Worm (Caenorhabditis elegans) whole organism, late embryonic: ENCODE measurements around the gene C05G5.1.

ENCODE experiments used
- ahr-1 ChIP-seq: sonication (generic microtip); optimal IDR thresholded peaks from 2 replicates; lab custom pipeline; 2016; ENCODE audit warnings: missing genetic modification characterization, missing compliant biosample characterization
- ama-1 ChIP-seq: fragments of 150-350 bp; optimal IDR thresholded peaks from 2 replicates; lab custom pipeline; 2014
- ceh-14 ChIP-seq: sonication (generic microtip); optimal IDR thresholded peaks from 2 replicates; lab custom pipeline; 2016; ENCODE audit warnings: missing genotype, missing genetic modification characterization, missing compliant biosample characterization
- ceh-19 ChIP-seq: fragments of 200-800 bp; sonication (Bioruptor generic); optimal IDR thresholded peaks from 2 replicates; lab custom pipeline; 2018; ENCODE audit warnings: mild to moderate bottlenecking, missing genetic modification characterization, missing compliant biosample characterization
- ceh-22 ChIP-seq: sonication (generic microtip); optimal IDR thresholded peaks from 2 replicates; lab custom pipeline; 2017; ENCODE audit warnings: missing biosample characterization, missing genetic modification characterization
- ceh-24 ChIP-seq: sonication (generic microtip); optimal IDR thresholded peaks from 2 replicates; lab custom pipeline; 2016; ENCODE audit warnings: mild to moderate bottlenecking, missing genetic modification characterization, missing compliant biosample characterization
- elt-2 ChIP-seq: sonication (generic microtip); optimal IDR thresholded peaks from 2 replicates; lab custom pipeline; 2016; ENCODE audit warnings: missing genetic modification reagents, missing genetic modification characterization, missing compliant biosample characterization
- elt-4 ChIP-seq: sonication (generic microtip); optimal IDR thresholded peaks from 2 replicates; lab custom pipeline; 2016; ENCODE audit warnings: missing genetic modification characterization, missing compliant biosample characterization
- eyg-1 ChIP-seq: sonication (generic microtip); optimal IDR thresholded peaks from 2 replicates; lab custom pipeline; 2016; ENCODE audit warnings: missing genotype, missing genetic modification characterization, missing compliant biosample characterization
- fkh-6 ChIP-seq: sonication (generic microtip); optimal IDR thresholded peaks from 2 replicates; lab custom pipeline; 2016; ENCODE audit warnings: missing genetic modification characterization, missing compliant biosample characterization
- gmeb-2 ChIP-seq: sonication (generic microtip); optimal IDR thresholded peaks from 2 replicates; lab custom pipeline; 2016; ENCODE audit warnings: missing genetic modification characterization, inconsistent platforms, missing compliant biosample characterization
- hlh-15 ChIP-seq: sonication (generic microtip); optimal IDR thresholded peaks from 2 replicates; lab custom pipeline; 2016; ENCODE audit warnings: missing genetic modification characterization, missing compliant biosample characterization
- hlh-8 ChIP-seq: sonication (generic microtip); optimal IDR thresholded peaks from 2 replicates; lab custom pipeline; 2016; ENCODE audit warnings: missing genotype, missing genetic modification characterization, missing compliant biosample characterization
- lim-6 ChIP-seq: sonication (generic microtip); optimal IDR thresholded peaks from 2 replicates; lab custom pipeline; 2016; ENCODE audit warnings: missing genetic modification characterization, missing compliant biosample characterization
- pat-9 ChIP-seq: fragments of 200-800 bp; sonication (Bioruptor generic); optimal IDR thresholded peaks from 2 replicates; lab custom pipeline; 2018; ENCODE audit warnings: mild to moderate bottlenecking, missing genetic modification characterization, moderate library complexity, missing compliant biosample characterization
- pha-2 ChIP-seq: sonication (generic microtip); optimal IDR thresholded peaks from 2 replicates; lab custom pipeline; 2017; ENCODE audit warnings: mild to moderate bottlenecking, missing genetic modification characterization, missing compliant biosample characterization
- pqm-1 ChIP-seq: sonication (generic microtip); optimal IDR thresholded peaks from 2 replicates; lab custom pipeline; 2016; ENCODE audit warnings: missing genetic modification characterization, missing compliant biosample characterization
- ref-2 ChIP-seq: sonication (generic microtip); optimal IDR thresholded peaks from 2 replicates; lab custom pipeline; 2016; ENCODE audit warnings: missing genetic modification characterization, missing compliant biosample characterization
- sdc-2 ChIP-seq: sonication (generic microtip); optimal IDR thresholded peaks from 2 replicates; lab custom pipeline; 2016; ENCODE audit warnings: missing genotype, missing genetic modification characterization, missing compliant biosample characterization
- unc-42 ChIP-seq: sonication (generic microtip); optimal IDR thresholded peaks from 2 replicates; lab custom pipeline; 2016; ENCODE audit warnings: missing genotype, missing genetic modification characterization, missing compliant biosample characterization

The C05G5.1 gene

ce11 chrX:14695892-14696291 is 44.0 kb downstream of the C05G5.1 start:
- TF ChIP-seq ahr-1: no peak
- TF ChIP-seq unc-42 (tag; lab: Kevin White, UChicago): peak; percentile 68

ce11 chrX:14694633-14695177 is 45.2 kb downstream of the C05G5.1 start:
- peak; percentile 96 for TF ChIP-seq unc-42 (tag; lab: Kevin White, UChicago)
- no peak for TF ChIP-seq eyg-1 (tag; lab: Kevin White, UChicago)
- TF ChIP-seq, all 69 proteins: peak for 1

ce11 chrX:14692905-14693304 is 47.0 kb downstream of the C05G5.1 start, which contains the start of gene sox-3:
sox-3 (minus strand) TSS chrX:14693005.
- TF ChIP-seq lim-6: no peak
- no peak for TF ChIP-seq ceh-24 (tag; lab: Kevin White, UChicago)
- no peak for TF ChIP-seq gmeb-2 (tag; lab: Kevin White, UChicago)
- TF ChIP-seq pat-9 (tag; lab: Kevin White, UChicago): no peak
- TF ChIP-seq hlh-15 (tag; lab: Kevin White, UChicago): no peak
- no peak for TF ChIP-seq pha-2
- TF ChIP-seq ama-1: no peak
- TF ChIP-seq ceh-22 (tag; lab: Kevin White, UChicago): no peak
- no peak for TF ChIP-seq sdc-2
- TF ChIP-seq elt-4: no peak
- TF ChIP-seq ceh-14 (tag; lab: Kevin White, UChicago): no peak
- no peak for TF ChIP-seq hlh-8 (tag; lab: Kevin White, UChicago)
- no peak for TF ChIP-seq eyg-1 (tag; lab: Kevin White, UChicago)
- no peak for TF ChIP-seq unc-42 (tag; lab: Kevin White, UChicago)
- TF ChIP-seq ceh-19 (GFP tag; lab: Kevin White, UChicago): no peak
- TF ChIP-seq fkh-6: no peak
- TF ChIP-seq pqm-1 (tag; lab: Kevin White, UChicago): no peak
- TF ChIP-seq ref-2 (tag; lab: Kevin White, UChicago): no peak
- TF ChIP-seq elt-2: no peak
